Worm (Caenorhabditis elegans) whole organism, young adult: ENCODE results near the gene lec-8.
A peak's percentile ranks its signal among the peaks of the same experiment; 100 is the strongest.

Source experiments
- B0336.3 ChIP-seq: fragments of 200-800 bp; sonication (Bioruptor generic); IDR thresholded peaks from 2 replicates; pipeline ENCODE4 v1.3.6; 2022; ENCODE audit warnings: missing genetic modification characterization, missing compliant biosample characterization
- C17E4.6 ChIP-seq: fragments of 200-800 bp; sonication (Bioruptor generic); IDR thresholded peaks from 2 replicates; pipeline ENCODE4 v1.3.6; 2022; ENCODE audit warnings: missing genetic modification reagents, missing genetic modification characterization, missing compliant biosample characterization
- F10E7.11 ChIP-seq: sonication (generic microtip); optimal IDR thresholded peaks from 2 replicates; lab custom pipeline; 2017; ENCODE audit warnings: mild to moderate bottlenecking, missing genetic modification characterization, moderate library complexity, missing compliant biosample characterization
- F49E8.2 ChIP-seq: sonication (generic microtip); optimal IDR thresholded peaks from 3 replicates; lab custom pipeline; 2017; ENCODE audit warnings: missing genetic modification characterization, mild to moderate bottlenecking, missing compliant biosample characterization, antibody characterized with exemption, moderate library complexity; ENCODE audit not compliant: insufficient read depth
- F57C9.4 ChIP-seq: sonication (generic microtip); optimal IDR thresholded peaks from 2 replicates; lab custom pipeline; 2017; ENCODE audit warnings: mild to moderate bottlenecking, missing genetic modification characterization, missing compliant biosample characterization
- Y53F4B.3 ChIP-seq: fragments of 200-800 bp; sonication (Bioruptor generic); IDR thresholded peaks from 2 replicates; pipeline ENCODE4 v1.3.6; 2022; ENCODE audit warnings: missing genetic modification reagents, missing genetic modification characterization, missing compliant biosample characterization
- Y79H2A.3 ChIP-seq: fragments of 200-800 bp; sonication (Bioruptor generic); conservative IDR thresholded peaks from 2 replicates; pipeline ENCODE4 v1.3.6; 2022; ENCODE audit warnings: missing genetic modification reagents, missing genetic modification characterization, missing compliant biosample characterization
- ZK185.1 ChIP-seq: sonication (generic microtip); optimal IDR thresholded peaks from 2 replicates; lab custom pipeline; 2016; ENCODE audit warnings: mild to moderate bottlenecking, missing genetic modification characterization, missing compliant biosample characterization; ENCODE audit not compliant: poor library complexity, severe bottlenecking
- akir-1 ChIP-seq: fragments of 200-800 bp; sonication (Bioruptor generic); optimal IDR thresholded peaks from 2 replicates; lab custom pipeline; 2018; ENCODE audit warnings: mild to moderate bottlenecking, missing genetic modification characterization, moderate library complexity, missing compliant biosample characterization
- ama-1 ChIP-seq, 3 experiments: fragments of 150-350 bp in 1 of 3; sonication (generic microtip) in 2 of 3; optimal IDR thresholded peaks; 2 replicates each; lab custom pipeline; 2014 to 2018; ENCODE audit warnings: missing biosample characterization in 2 of 3, missing genetic modification characterization in 2 of 3, missing genetic modification reagents in 2 of 3
- aptf-3 ChIP-seq: fragments of 200-800 bp; sonication (Bioruptor generic); IDR thresholded peaks from 2 replicates; pipeline ENCODE4 v1.3.6; 2022; ENCODE audit warnings: missing genetic modification characterization, missing compliant biosample characterization
- attf-3 ChIP-seq: fragments of 200-800 bp; sonication (Bioruptor generic); conservative IDR thresholded peaks from 2 replicates; pipeline ENCODE4 v1.3.6; 2022; ENCODE audit warnings: missing genetic modification reagents, missing genetic modification characterization, missing compliant biosample characterization
- bed-1 ChIP-seq: fragments of 200-800 bp; sonication (Bioruptor generic); IDR thresholded peaks from 2 replicates; pipeline ENCODE4 v1.3.6; 2022; ENCODE audit warnings: missing genetic modification reagents, missing genetic modification characterization, missing compliant biosample characterization
- bed-2 ChIP-seq: fragments of 200-800 bp; sonication (Bioruptor generic); IDR thresholded peaks from 2 replicates; pipeline ENCODE4 v1.3.6; 2022; ENCODE audit warnings: missing genetic modification reagents, missing genetic modification characterization, missing compliant biosample characterization
- ccch-3 ChIP-seq: fragments of 200-800 bp; sonication (Bioruptor generic); optimal IDR thresholded peaks from 2 replicates; lab custom pipeline; 2018; ENCODE audit warnings: mild to moderate bottlenecking, missing genetic modification characterization, missing compliant biosample characterization
- ceh-27 ChIP-seq: fragments of 200-800 bp; sonication (Bioruptor generic); optimal IDR thresholded peaks from 2 replicates; lab custom pipeline; 2018; ENCODE audit warnings: mild to moderate bottlenecking, missing genetic modification characterization, moderate library complexity, missing compliant biosample characterization
- ceh-40 ChIP-seq: fragments of 200-800 bp; sonication (Bioruptor generic); IDR thresholded peaks from 2 replicates; pipeline ENCODE4 v1.3.6; 2022; ENCODE audit warnings: missing genetic modification characterization, missing compliant biosample characterization
- ceh-79 ChIP-seq: sonication (generic microtip); optimal IDR thresholded peaks from 2 replicates; lab custom pipeline; 2017; ENCODE audit warnings: mild to moderate bottlenecking, missing genetic modification characterization, missing compliant biosample characterization
- chd-7 ChIP-seq: sonication (generic microtip); optimal IDR thresholded peaks from 2 replicates; lab custom pipeline; 2016; ENCODE audit warnings: mild to moderate bottlenecking, missing genetic modification characterization, moderate library complexity, missing compliant biosample characterization
- efl-1 ChIP-seq: fragments of 150-350 bp; optimal IDR thresholded peaks from 2 replicates; lab custom pipeline; 2014; ENCODE audit warnings: missing biosample characterization, missing genetic modification reagents, missing genetic modification characterization
- egl-44 ChIP-seq: fragments of 200-800 bp; sonication (Bioruptor generic); IDR thresholded peaks from 2 replicates; pipeline ENCODE4 v1.3.6; 2022; ENCODE audit warnings: missing genetic modification reagents, missing genetic modification characterization, missing compliant biosample characterization
- ekl-4 ChIP-seq: fragments of 200-800 bp; sonication (Bioruptor generic); IDR thresholded peaks from 2 replicates; pipeline ENCODE4 v1.3.6; 2022; ENCODE audit warnings: missing genetic modification reagents, missing genetic modification characterization, missing compliant biosample characterization
- hlh-12 ChIP-seq: sonication (generic microtip); optimal IDR thresholded peaks from 2 replicates; lab custom pipeline; 2016; ENCODE audit warnings: missing genetic modification characterization, missing compliant biosample characterization
- hmg-20 ChIP-seq: fragments of 200-800 bp; sonication (Bioruptor generic); IDR thresholded peaks from 2 replicates; pipeline ENCODE4 v1.3.6; 2022; ENCODE audit warnings: missing genetic modification reagents, missing genetic modification characterization, missing compliant biosample characterization
- hrde-1 ChIP-seq: sonication (generic microtip); optimal IDR thresholded peaks from 2 replicates; lab custom pipeline; 2016; ENCODE audit warnings: missing genetic modification characterization, mild to moderate bottlenecking, missing compliant biosample characterization, moderate library complexity, missing genotype, missing genetic modification reagents, borderline replicate concordance
- hsf-1 ChIP-seq: fragments of 200-800 bp; sonication (Bioruptor generic); IDR thresholded peaks from 2 replicates; pipeline ENCODE4 v1.3.6; 2022; ENCODE audit warnings: missing genetic modification reagents, missing genetic modification characterization, missing compliant biosample characterization
- lag-1 ChIP-seq: fragments of 200-800 bp; sonication (Bioruptor generic); IDR thresholded peaks from 2 replicates; pipeline ENCODE4 v1.3.6; 2022; ENCODE audit warnings: missing genetic modification reagents, missing genetic modification characterization, missing compliant biosample characterization
- let-526 ChIP-seq: fragments of 200-800 bp; sonication (Bioruptor generic); IDR thresholded peaks from 2 replicates; pipeline ENCODE4 v1.3.6; 2022; ENCODE audit warnings: missing genetic modification reagents, missing genetic modification characterization, missing compliant biosample characterization
- let-607 ChIP-seq, 2 experiments: fragments of 200-800 bp in 1 of 2; sonication (Bioruptor generic) in 1 of 2; sonication (generic microtip) in 1 of 2; optimal IDR thresholded peaks; 2 replicates each; lab custom pipeline; 2016 to 2018; ENCODE audit warnings: mild to moderate bottlenecking in 2 of 2, missing compliant biosample characterization in 2 of 2, missing genetic modification characterization in 2 of 2, moderate library complexity in 2 of 2, missing genotype in 1 of 2
- lin-40 ChIP-seq: sonication (generic microtip); optimal IDR thresholded peaks from 2 replicates; lab custom pipeline; 2016; ENCODE audit warnings: missing genetic modification characterization, mild to moderate bottlenecking, missing compliant biosample characterization, missing genotype, missing genetic modification reagents
- lin-54 ChIP-seq: fragments of 200-800 bp; sonication (Bioruptor generic); optimal IDR thresholded peaks from 2 replicates; lab custom pipeline; 2018; ENCODE audit warnings: mild to moderate bottlenecking, missing genetic modification characterization, missing compliant biosample characterization
- lsl-1 ChIP-seq: fragments of 200-800 bp; sonication (Bioruptor generic); optimal IDR thresholded peaks from 2 replicates; lab custom pipeline; 2018; ENCODE audit warnings: mild to moderate bottlenecking, missing genetic modification characterization, moderate library complexity, missing compliant biosample characterization
- lsy-27 ChIP-seq: sonication (generic microtip); optimal IDR thresholded peaks from 2 replicates; lab custom pipeline; 2017; ENCODE audit warnings: missing genetic modification characterization, mild to moderate bottlenecking, missing compliant biosample characterization, antibody characterized with exemption, missing genotype, borderline replicate concordance; ENCODE audit not compliant: insufficient read depth
- madf-6 ChIP-seq: fragments of 200-800 bp; sonication (Bioruptor generic); IDR thresholded peaks from 2 replicates; pipeline ENCODE4 v1.3.6; 2022; ENCODE audit warnings: missing genetic modification reagents, missing genetic modification characterization, missing compliant biosample characterization
- madf-8 ChIP-seq: fragments of 200-800 bp; sonication (Bioruptor generic); conservative IDR thresholded peaks from 2 replicates; pipeline ENCODE4 v1.3.6; 2022; ENCODE audit warnings: missing genetic modification reagents, missing genetic modification characterization, missing compliant biosample characterization
- mes-4 ChIP-seq: sonication (generic microtip); optimal IDR thresholded peaks from 2 replicates; lab custom pipeline; 2016; ENCODE audit warnings: missing genotype, missing genetic modification characterization, missing compliant biosample characterization
- mxl-1 ChIP-seq: sonication (generic microtip); optimal IDR thresholded peaks from 2 replicates; lab custom pipeline; 2016; ENCODE audit warnings: missing genetic modification characterization, missing compliant biosample characterization
- nfyb-1 ChIP-seq: fragments of 200-800 bp; sonication (Bioruptor generic); IDR thresholded peaks from 2 replicates; pipeline ENCODE4 v1.3.6; 2022; ENCODE audit warnings: missing genetic modification reagents, missing genetic modification characterization, missing compliant biosample characterization
- nhr-27 ChIP-seq: fragments of 200-800 bp; sonication (Bioruptor generic); optimal IDR thresholded peaks from 2 replicates; lab custom pipeline; 2018; ENCODE audit warnings: mild to moderate bottlenecking, missing genetic modification characterization, moderate library complexity, missing compliant biosample characterization
- nhr-80 ChIP-seq: sonication (generic microtip); optimal IDR thresholded peaks from 2 replicates; lab custom pipeline; 2016; ENCODE audit warnings: missing genetic modification characterization, missing compliant biosample characterization
- rcor-1 ChIP-seq: fragments of 200-800 bp; sonication (Bioruptor generic); IDR thresholded peaks from 2 replicates; pipeline ENCODE4 v1.3.6; 2022; ENCODE audit warnings: missing genetic modification reagents, missing genetic modification characterization, missing compliant biosample characterization
- snpc-1.3 ChIP-seq: sonication (generic microtip); optimal IDR thresholded peaks from 2 replicates; lab custom pipeline; 2017; ENCODE audit warnings: missing genetic modification characterization, mild to moderate bottlenecking, missing compliant biosample characterization, antibody characterized with exemption, moderate library complexity, missing genotype, missing genetic modification reagents; ENCODE audit not compliant: insufficient read depth
- snpc-4 ChIP-seq, 5 experiments: fragments of 150-350 bp in 1 of 5; sonication (generic microtip) in 4 of 5; optimal IDR thresholded peaks; 2 replicates each; lab custom pipeline; 2014 to 2018; ENCODE audit warnings: missing genetic modification characterization in 5 of 5, missing biosample characterization in 3 of 5, antibody characterized with exemption in 2 of 5, mild to moderate bottlenecking in 2 of 5, missing compliant biosample characterization in 2 of 5, missing genotype in 2 of 5, moderate library complexity in 2 of 5, missing genetic modification reagents in 1 of 5
- unc-130 ChIP-seq: sonication (generic microtip); optimal IDR thresholded peaks from 2 replicates; lab custom pipeline; 2016; ENCODE audit warnings: missing genetic modification reagents, missing genetic modification characterization, missing compliant biosample characterization
- ztf-18 ChIP-seq: sonication (generic microtip); optimal IDR thresholded peaks from 2 replicates; lab custom pipeline; 2016; ENCODE audit warnings: missing genotype, mild to moderate bottlenecking, missing genetic modification characterization, missing compliant biosample characterization
- ztf-22 ChIP-seq: fragments of 200-800 bp; sonication (Bioruptor generic); optimal IDR thresholded peaks from 2 replicates; lab custom pipeline; 2018; ENCODE audit warnings: mild to moderate bottlenecking, missing genetic modification characterization, moderate library complexity, missing compliant biosample characterization
- ztf-25 ChIP-seq: fragments of 200-800 bp; sonication (Bioruptor generic); IDR thresholded peaks from 2 replicates; pipeline ENCODE4 v1.3.6; 2022; ENCODE audit warnings: missing genetic modification reagents, missing genetic modification characterization, missing compliant biosample characterization

lec-8 gene

DNA sequence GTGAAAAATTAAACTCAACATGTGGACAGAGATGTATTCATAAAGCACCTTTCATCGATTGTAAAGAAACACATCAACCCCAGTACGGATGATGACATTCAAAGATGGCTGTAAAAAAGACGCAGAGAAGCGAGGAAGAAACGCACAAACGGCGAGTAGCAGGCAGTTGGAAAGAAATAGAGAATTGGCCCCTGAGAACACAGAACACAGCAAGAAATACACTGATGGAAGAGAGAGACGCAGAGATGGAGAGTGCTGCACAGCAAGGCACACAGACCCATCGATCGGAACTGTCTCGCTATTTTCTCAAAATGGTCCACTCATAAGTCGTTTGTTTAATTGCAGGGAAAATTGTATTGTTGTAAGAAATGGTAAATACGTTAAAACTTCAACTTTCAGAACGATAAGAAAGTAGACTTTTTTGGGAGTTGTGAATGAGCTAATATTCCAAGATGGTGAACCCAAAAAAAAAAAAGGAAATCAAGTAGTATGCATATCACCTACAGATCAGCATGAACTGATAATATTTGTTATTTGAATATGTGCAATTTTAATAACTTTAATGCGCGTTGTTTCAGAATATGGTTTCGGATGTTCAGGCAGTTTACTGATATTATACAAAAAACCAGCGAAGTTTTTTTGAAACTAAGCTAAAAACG lies 27.6 kb upstream of the lec-8 start:
- no peak for TF ChIP-seq ama-1 (optimal IDR thresholded peaks at IDR 0.05; lab: Kevin White, UChicago)
- TF ChIP-seq ama-1 (GFP tag; optimal IDR thresholded peaks at IDR 0.05; lab: Kevin White, UChicago) = no peak
- no peak for TF ChIP-seq F49E8.2 (tag; lab: Kevin White, UChicago)
- no peak for TF ChIP-seq unc-130
- TF ChIP-seq hlh-12 (tag; lab: Kevin White, UChicago) = no peak
- TF ChIP-seq mes-4 = no peak
- TF ChIP-seq snpc-4 (GFP tag; optimal IDR thresholded peaks at IDR 0.05; lab: Kevin White, UChicago) = no peak
- TF ChIP-seq snpc-4 (tag; optimal IDR thresholded peaks at IDR 0.05; lab: Kevin White, UChicago) = no peak
- no peak for TF ChIP-seq rcor-1 (GFP tag; lab: Robert Waterston, UW)
- TF ChIP-seq B0336.3 (GFP tag; lab: Robert Waterston, UW) = no peak
- no peak for TF ChIP-seq ceh-79 (tag; lab: Kevin White, UChicago)
- TF ChIP-seq hmg-20 (GFP tag; lab: Robert Waterston, UW) = no peak
- no peak for TF ChIP-seq chd-7 (tag; lab: Kevin White, UChicago)
- no peak for TF ChIP-seq lsy-27 (tag; lab: Kevin White, UChicago)
- no peak for TF ChIP-seq let-607 (tag; optimal IDR thresholded peaks at IDR 0.05; lab: Kevin White, UChicago)
- no peak for TF ChIP-seq nfyb-1 (GFP tag; lab: Robert Waterston, UW)
- no peak for TF ChIP-seq ztf-18
- no peak for TF ChIP-seq ekl-4 (GFP tag; lab: Robert Waterston, UW)
- TF ChIP-seq ceh-27 (GFP tag; lab: Kevin White, UChicago) = peak; percentile 26
- TF ChIP-seq hsf-1 (GFP tag; lab: Robert Waterston, UW) = no peak
- peak; percentile 69 for TF ChIP-seq lin-40 (tag; lab: Kevin White, UChicago)
- no peak for TF ChIP-seq snpc-1.3 (tag; lab: Kevin White, UChicago)
- no peak for TF ChIP-seq ztf-22 (GFP tag; lab: Kevin White, UChicago)
- TF ChIP-seq efl-1 (GFP tag; lab: Kevin White, UChicago) = no peak
- no peak for TF ChIP-seq mxl-1
- no peak for TF ChIP-seq egl-44
- TF ChIP-seq ZK185.1 (tag; lab: Kevin White, UChicago) = peak; percentile 66
- TF ChIP-seq F10E7.11 (tag; lab: Kevin White, UChicago) = no peak
- TF ChIP-seq ccch-3 (GFP tag; lab: Kevin White, UChicago) = no peak
- TF ChIP-seq madf-6 = no peak
- no peak for TF ChIP-seq madf-8 (GFP tag; lab: Robert Waterston, UW)
- TF ChIP-seq akir-1 (GFP tag; lab: Kevin White, UChicago) = no peak
- no peak for TF ChIP-seq aptf-3 (GFP tag; lab: Robert Waterston, UW)
- no peak for TF ChIP-seq bed-1 (GFP tag; lab: Robert Waterston, UW)
- TF ChIP-seq lsl-1 (GFP tag; lab: Kevin White, UChicago) = no peak
- no peak for TF ChIP-seq C17E4.6
- TF ChIP-seq nhr-27 (tag; lab: Kevin White, UChicago) = no peak
- TF ChIP-seq hrde-1 (tag; lab: Kevin White, UChicago) = no peak
- TF ChIP-seq Y53F4B.3 (GFP tag; lab: Robert Waterston, UW) = no peak
- TF ChIP-seq Y79H2A.3 = no peak
- no peak for TF ChIP-seq lag-1 (GFP tag; lab: Robert Waterston, UW)
- no peak for TF ChIP-seq attf-3
- TF ChIP-seq ceh-40 = no peak
- TF ChIP-seq lin-54 (GFP tag; lab: Kevin White, UChicago) = no peak
- TF ChIP-seq ztf-25 (GFP tag; lab: Robert Waterston, UW) = no peak
- no peak for TF ChIP-seq bed-2 (GFP tag; lab: Robert Waterston, UW)
- TF ChIP-seq nhr-80 (tag; lab: Kevin White, UChicago) = peak; percentile 62
- no peak for TF ChIP-seq let-526 (GFP tag; lab: Robert Waterston, UW)
- TF ChIP-seq F57C9.4 (tag; lab: Kevin White, UChicago) = no peak
